Worm (Caenorhabditis elegans) whole organism, L3 larva: ENCODE measurements around the gene Y49F6B.13.
A peak's percentile ranks its signal among the peaks of the same experiment; 100 is the strongest.

Source experiments
- R02D3.7 ChIP-seq: fragments of 150-350 bp; optimal IDR thresholded peaks from 2 replicates; lab custom pipeline; 2014; ENCODE audit warnings: missing biosample characterization, missing genetic modification characterization
- aly-2 ChIP-seq: fragments of 150-350 bp; optimal IDR thresholded peaks from 2 replicates; lab custom pipeline; 2014; ENCODE audit warnings: missing biosample characterization, missing genetic modification characterization
- ama-1 ChIP-seq: fragments of 150-350 bp; optimal IDR thresholded peaks from 2 replicates; lab custom pipeline; 2018
- ceh-16 ChIP-seq: sonication (generic microtip); optimal IDR thresholded peaks from 2 replicates; lab custom pipeline; 2017; ENCODE audit warnings: missing biosample characterization, missing genetic modification characterization
- ceh-28 ChIP-seq: fragments of 150-350 bp; optimal IDR thresholded peaks from 2 replicates; lab custom pipeline; 2014; ENCODE audit warnings: missing biosample characterization, missing genetic modification reagents, missing genetic modification characterization
- ceh-82 ChIP-seq: fragments of 150-350 bp; optimal IDR thresholded peaks from 2 replicates; lab custom pipeline; 2014; ENCODE audit warnings: missing biosample characterization, missing genetic modification characterization
- ceh-9 ChIP-seq: sonication (generic microtip); optimal IDR thresholded peaks from 2 replicates; lab custom pipeline; 2018; ENCODE audit warnings: missing biosample characterization, missing genetic modification characterization
- daf-12 ChIP-seq: fragments of 150-350 bp; optimal IDR thresholded peaks from 2 replicates; lab custom pipeline; 2014; ENCODE audit warnings: missing biosample characterization, missing genetic modification reagents, missing genetic modification characterization
- egl-27 ChIP-seq: sonication (generic microtip); optimal IDR thresholded peaks from 4 replicates; lab custom pipeline; 2017; ENCODE audit warnings: missing biosample characterization, missing genetic modification reagents, missing genetic modification characterization
- egl-5 ChIP-seq: fragments of 150-350 bp; optimal IDR thresholded peaks from 2 replicates; lab custom pipeline; 2017; ENCODE audit warnings: missing biosample characterization, missing genetic modification reagents, missing genetic modification characterization, inconsistent platforms
- elt-1 ChIP-seq: fragments of 150-350 bp; optimal IDR thresholded peaks from 2 replicates; lab custom pipeline; 2014; ENCODE audit warnings: missing biosample characterization, missing genetic modification characterization
- elt-2 ChIP-seq: sonication (generic microtip); optimal IDR thresholded peaks from 2 replicates; lab custom pipeline; 2016; ENCODE audit warnings: missing genetic modification reagents, mild to moderate bottlenecking, missing genetic modification characterization, missing compliant biosample characterization
- elt-3 ChIP-seq, 3 experiments: fragments of 150-350 bp in 1 of 3; sonication (generic microtip) in 2 of 3; optimal IDR thresholded peaks; 2 replicates in 2 of 3; 4 replicates in 1 of 3; lab custom pipeline; 2014 to 2017; ENCODE audit warnings: missing biosample characterization in 3 of 3, missing genetic modification characterization in 3 of 3
- eor-1 ChIP-seq, 2 experiments: fragments of 150-350 bp; optimal IDR thresholded peaks; 2 replicates each; lab custom pipeline; 2014 to 2018; ENCODE audit warnings: missing biosample characterization in 2 of 2, missing genetic modification characterization in 2 of 2
- fkh-2 ChIP-seq: fragments of 150-350 bp; optimal IDR thresholded peaks from 2 replicates; lab custom pipeline; 2014; ENCODE audit warnings: missing biosample characterization, missing genetic modification reagents, missing genetic modification characterization
- fos-1 ChIP-seq: fragments of 150-350 bp; optimal IDR thresholded peaks from 2 replicates; lab custom pipeline; 2014; ENCODE audit warnings: missing biosample characterization, missing genetic modification characterization
- hmg-11 ChIP-seq: sonication (generic microtip); optimal IDR thresholded peaks from 2 replicates; lab custom pipeline; 2016; ENCODE audit warnings: missing genetic modification characterization, missing compliant biosample characterization
- jun-1 ChIP-seq: fragments of 150-350 bp; optimal IDR thresholded peaks from 2 replicates; lab custom pipeline; 2014; ENCODE audit warnings: missing biosample characterization, missing genetic modification reagents, missing genetic modification characterization
- lin-39 ChIP-seq: fragments of 150-350 bp; optimal IDR thresholded peaks from 2 replicates; lab custom pipeline; 2018; ENCODE audit warnings: missing biosample characterization, missing genetic modification reagents, missing genetic modification characterization
- mdl-1 ChIP-seq: fragments of 150-350 bp; optimal IDR thresholded peaks from 2 replicates; lab custom pipeline; 2014; ENCODE audit warnings: missing biosample characterization, missing genetic modification characterization
- nfya-1 ChIP-seq: sonication (generic microtip); optimal IDR thresholded peaks from 2 replicates; lab custom pipeline; 2017; ENCODE audit warnings: missing genetic modification characterization, mild to moderate bottlenecking, missing compliant biosample characterization, antibody characterized with exemption, moderate library complexity; ENCODE audit not compliant: insufficient read depth
- nhr-12 ChIP-seq: fragments of 150-350 bp; optimal IDR thresholded peaks from 2 replicates; lab custom pipeline; 2014; ENCODE audit warnings: missing biosample characterization, missing genetic modification characterization
- nhr-23 ChIP-seq: fragments of 150-350 bp; optimal IDR thresholded peaks from 2 replicates; lab custom pipeline; 2014; ENCODE audit warnings: missing biosample characterization, missing genetic modification reagents, missing genetic modification characterization
- nhr-237 ChIP-seq: fragments of 150-350 bp; optimal IDR thresholded peaks from 2 replicates; lab custom pipeline; 2014; ENCODE audit warnings: missing biosample characterization, missing genetic modification characterization
- nhr-25 ChIP-seq: sonication (generic microtip); optimal IDR thresholded peaks from 2 replicates; lab custom pipeline; 2017; ENCODE audit warnings: missing biosample characterization, missing genetic modification characterization
- nhr-28 ChIP-seq: fragments of 150-350 bp; optimal IDR thresholded peaks from 2 replicates; lab custom pipeline; 2014; ENCODE audit warnings: missing biosample characterization, missing genetic modification characterization
- nhr-67 ChIP-seq: fragments of 150-350 bp; optimal IDR thresholded peaks from 2 replicates; lab custom pipeline; 2014; ENCODE audit warnings: missing biosample characterization, missing genetic modification characterization
- nhr-76 ChIP-seq: fragments of 150-350 bp; sonication (generic microtip); optimal IDR thresholded peaks from 5 replicates; lab custom pipeline; 2014; ENCODE audit warnings: missing biosample characterization, missing genetic modification characterization
- nhr-77 ChIP-seq: fragments of 150-350 bp; optimal IDR thresholded peaks from 2 replicates; lab custom pipeline; 2014; ENCODE audit warnings: missing biosample characterization, missing genetic modification characterization
- pha-4 ChIP-seq: fragments of 150-350 bp; optimal IDR thresholded peaks from 2 replicates; lab custom pipeline; 2014; ENCODE audit warnings: missing biosample characterization, missing genetic modification reagents, missing genetic modification characterization
- pqm-1 ChIP-seq: fragments of 150-350 bp; optimal IDR thresholded peaks from 2 replicates; lab custom pipeline; 2017; ENCODE audit warnings: missing biosample characterization, missing genetic modification characterization, inconsistent platforms
- sea-2 ChIP-seq: fragments of 150-350 bp; sonication (generic microtip); optimal IDR thresholded peaks from 4 replicates; lab custom pipeline; 2014; ENCODE audit warnings: missing biosample characterization, missing genetic modification reagents, missing genetic modification characterization
- skn-1 ChIP-seq: fragments of 150-350 bp; optimal IDR thresholded peaks from 2 replicates; lab custom pipeline; 2014; ENCODE audit warnings: missing biosample characterization, missing genetic modification characterization
- snpc-4 ChIP-seq: fragments of 150-350 bp; optimal IDR thresholded peaks from 2 replicates; lab custom pipeline; 2014; ENCODE audit warnings: missing biosample characterization, missing genetic modification characterization
- tbx-2 ChIP-seq: sonication (generic microtip); optimal IDR thresholded peaks from 2 replicates; lab custom pipeline; 2016; ENCODE audit warnings: mild to moderate bottlenecking, missing genetic modification characterization, missing compliant biosample characterization
- unc-39 ChIP-seq: sonication (generic microtip); optimal IDR thresholded peaks from 4 replicates; lab custom pipeline; 2017; ENCODE audit warnings: missing biosample characterization, missing genetic modification characterization
- unc-62 ChIP-seq: fragments of 150-350 bp; sonication (generic microtip); optimal IDR thresholded peaks from 4 replicates; lab custom pipeline; 2014; ENCODE audit warnings: missing biosample characterization, missing genetic modification reagents, missing genetic modification characterization
- ztf-4 ChIP-seq: fragments of 150-350 bp; optimal IDR thresholded peaks from 2 replicates; lab custom pipeline; 2014; ENCODE audit warnings: missing biosample characterization, missing genetic modification characterization

Gene Y49F6B.13

ce11 chrII:3440641-3440926 lies 30.9 kb downstream of the Y49F6B.13 start, which contains the start of gene C16C8.17:
Gene C16C8.17, plus strand, starts transcription at chrII:3440827.
- TF ChIP-seq nfya-1 (tag; lab: Kevin White, UChicago) (no peak), pha-4 (no peak), ceh-82 (tag; lab: Kevin White, UChicago) (no peak), nhr-28 (tag; lab: Kevin White, UChicago) (no peak), lin-39 (tag; lab: Kevin White, UChicago) (no peak), nhr-23 (tag; lab: Kevin White, UChicago) (no peak), hmg-11 (tag; lab: Kevin White, UChicago) (no peak), daf-12 (tag; lab: Kevin White, UChicago) (no peak), unc-39 (tag; lab: Kevin White, UChicago) (no peak), aly-2 (no peak), jun-1 (no peak), fkh-2 (tag; lab: Kevin White, UChicago) (no peak), ceh-9 (tag; lab: Kevin White, UChicago) (no peak), nhr-12 (tag; lab: Kevin White, UChicago) (no peak), nhr-67 (tag; lab: Kevin White, UChicago) (no peak), egl-5 (tag; lab: Kevin White, UChicago) (no peak), unc-62 (GFP tag; lab: Kevin White, UChicago) (no peak), egl-27 (tag; lab: Kevin White, UChicago) (no peak), fos-1 (tag; lab: Kevin White, UChicago) (no peak), sea-2 (GFP tag; lab: Kevin White, UChicago) (no peak)

ce11 chrII:3439842-3440640 lies 31.5 kb downstream of the Y49F6B.13 start:
- TF ChIP-seq eor-1 (tag; optimal IDR thresholded peaks at IDR 0.05; lab: Kevin White, UChicago) (no peak), elt-1 (tag; lab: Kevin White, UChicago) (no peak), nhr-77 (tag; lab: Kevin White, UChicago) (no peak), nhr-237 (tag; lab: Kevin White, UChicago) (no peak), tbx-2 (tag; lab: Kevin White, UChicago) (no peak), mdl-1 (no peak), nhr-23 (tag; lab: Kevin White, UChicago) (no peak), fos-1 (tag; lab: Kevin White, UChicago) (no peak), pqm-1 (tag; lab: Kevin White, UChicago) (peak; percentile 57), nhr-28 (tag; lab: Kevin White, UChicago) (no peak), ceh-16 (no peak), skn-1 (tag; lab: Kevin White, UChicago) (no peak), jun-1 (no peak), ztf-4 (tag; lab: Kevin White, UChicago) (no peak), sea-2 (GFP tag; lab: Kevin White, UChicago) (no peak), nhr-12 (tag; lab: Kevin White, UChicago) (no peak), elt-3 (tag; optimal IDR thresholded peaks at IDR 0.05; lab: Kevin White, UChicago) (no peak), ceh-28 (tag; lab: Kevin White, UChicago) (no peak), R02D3.7 (tag; lab: Kevin White, UChicago) (no peak), nhr-76 (tag; lab: Kevin White, UChicago) (no peak), unc-62 (GFP tag; lab: Kevin White, UChicago) (no peak), nhr-25 (tag; lab: Kevin White, UChicago) (no peak), elt-2 (tag; lab: Kevin White, UChicago) (peak; percentile 89), ama-1 (lab: Kevin White, UChicago) (no peak), fkh-2 (tag; lab: Kevin White, UChicago) (no peak), nfya-1 (tag; lab: Kevin White, UChicago) (no peak), snpc-4 (tag; lab: Kevin White, UChicago) (peak; percentile 57)

ce11 chrII:3439244-3439698 lies 32.2 kb downstream of the Y49F6B.13 start:
- peak; percentile 56 for TF ChIP-seq lin-39 (tag; lab: Kevin White, UChicago)
- peak; percentile 96 for TF ChIP-seq elt-2 (tag; lab: Kevin White, UChicago)
- TF ChIP-seq hmg-11 (tag; lab: Kevin White, UChicago), result no peak
- peak; percentile 15 for TF ChIP-seq nfya-1 (tag; lab: Kevin White, UChicago)
- TF ChIP-seq R02D3.7 (tag; lab: Kevin White, UChicago), result no peak
- TF ChIP-seq pqm-1 (tag; lab: Kevin White, UChicago), result peak; percentile 69
- no peak for TF ChIP-seq elt-3 (tag; optimal IDR thresholded peaks at IDR 0.05; lab: Kevin White, UChicago)
